Fruit fly (Drosophila melanogaster) whole organism, prepupa: ENCODE data around the gene CG7551.

Source experiments
- Blimp-1 ChIP-seq: fragments of 200-800 bp; sonication (Bioruptor generic); optimal IDR thresholded peaks from 3 replicates; lab custom pipeline; 2017; ENCODE audit warnings: missing biosample characterization, missing genetic modification characterization, mild to moderate bottlenecking, moderate library complexity, missing genetic modification reagents
- CG11294 ChIP-seq: fragments of 200-800 bp; sonication (Bioruptor generic); IDR thresholded peaks from 2 replicates; pipeline ENCODE4 v1.3.6; 2022; ENCODE audit warnings: missing biosample characterization, missing genetic modification characterization
- CG11762 ChIP-seq: fragments of 200-800 bp; sonication (Bioruptor generic); optimal IDR thresholded peaks from 3 replicates; lab custom pipeline; 2016; ENCODE audit warnings: missing biosample characterization, missing genetic modification characterization; ENCODE audit not compliant: insufficient read depth
- CG11902 ChIP-seq: fragments of 200-800 bp; sonication (Bioruptor generic); optimal IDR thresholded peaks from 3 replicates; lab custom pipeline; 2016; ENCODE audit warnings: missing biosample characterization, missing genetic modification characterization
- CG15336 ChIP-seq: fragments of 200-800 bp; sonication (Bioruptor generic); IDR thresholded peaks from 2 replicates; pipeline ENCODE4 v1.3.6; 2022; ENCODE audit warnings: missing biosample characterization, missing genetic modification characterization
- CG16779 ChIP-seq: fragments of 200-800 bp; sonication (Bioruptor generic); optimal IDR thresholded peaks from 3 replicates; lab custom pipeline; 2017; ENCODE audit warnings: missing biosample characterization, mild to moderate bottlenecking, missing genetic modification characterization
- CG3032 ChIP-seq: fragments of 200-800 bp; optimal IDR thresholded peaks from 2 replicates; lab custom pipeline; 2019; ENCODE audit warnings: missing biosample characterization, mild to moderate bottlenecking, missing genetic modification characterization, moderate library complexity
- CG32006 ChIP-seq: fragments of 200-800 bp; sonication (Bioruptor generic); optimal IDR thresholded peaks from 3 replicates; lab custom pipeline; 2017; ENCODE audit warnings: missing biosample characterization, mild to moderate bottlenecking, missing genetic modification characterization
- CG34406 ChIP-seq: fragments of 200-800 bp; sonication (Bioruptor generic); optimal IDR thresholded peaks from 3 replicates; lab custom pipeline; 2016; ENCODE audit warnings: missing biosample characterization, missing genetic modification characterization
- CG3919 ChIP-seq: fragments of 200-800 bp; sonication (Bioruptor generic); optimal IDR thresholded peaks from 3 replicates; lab custom pipeline; 2016; ENCODE audit warnings: missing biosample characterization, missing genetic modification characterization
- CG6163 ChIP-seq: fragments of 200-800 bp; sonication (Bioruptor generic); IDR thresholded peaks from 3 replicates; pipeline ENCODE4 v1.3.6; 2022; ENCODE audit warnings: missing biosample characterization, missing genetic modification characterization
- CG6276 ChIP-seq: fragments of 200-800 bp; sonication (Bioruptor generic); optimal IDR thresholded peaks from 2 replicates; lab custom pipeline; 2017; ENCODE audit warnings: missing biosample characterization, mild to moderate bottlenecking, missing genetic modification characterization
- CG6792 ChIP-seq: fragments of 200-800 bp; sonication (Bioruptor generic); optimal IDR thresholded peaks from 3 replicates; lab custom pipeline; 2016; ENCODE audit warnings: missing biosample characterization, missing genetic modification characterization
- CG6808 ChIP-seq: fragments of 200-800 bp; sonication (Bioruptor generic); optimal IDR thresholded peaks from 3 replicates; lab custom pipeline; 2017; ENCODE audit warnings: missing biosample characterization, missing genetic modification characterization, mild to moderate bottlenecking, moderate library complexity, missing genetic modification reagents
- CG8632 ChIP-seq: fragments of 200-800 bp; sonication (Bioruptor generic); optimal IDR thresholded peaks from 3 replicates; lab custom pipeline; 2016; ENCODE audit warnings: missing biosample characterization, missing genetic modification characterization
- Eip75B ChIP-seq: fragments of 200-800 bp; sonication (Bioruptor generic); optimal IDR thresholded peaks from 3 replicates; lab custom pipeline; 2016; ENCODE audit warnings: missing biosample characterization, missing genetic modification characterization
- Eip78C ChIP-seq: fragments of 200-800 bp; sonication (Bioruptor generic); peaks from one replicate; lab custom pipeline; 2016; ENCODE audit warnings: missing biosample characterization, missing genetic modification characterization
- Eip93F ChIP-seq: fragments of 200-800 bp; sonication (Bioruptor generic); optimal IDR thresholded peaks from 2 replicates; lab custom pipeline; 2016; ENCODE audit warnings: missing biosample characterization, mild to moderate bottlenecking, missing genetic modification characterization
- Gug ChIP-seq: fragments of 200-800 bp; sonication (Bioruptor generic); IDR thresholded peaks from 2 replicates; pipeline ENCODE4 v1.3.6; 2022; ENCODE audit warnings: missing biosample characterization, missing genetic modification characterization
- Hr38 ChIP-seq: sonication (Bioruptor generic); optimal IDR thresholded peaks from 2 replicates; lab custom pipeline; 2016; ENCODE audit warnings: missing biosample characterization, missing genetic modification characterization
- Hr39 ChIP-seq: fragments of 200-800 bp; sonication (Bioruptor generic); optimal IDR thresholded peaks from 2 replicates; lab custom pipeline; 2016; ENCODE audit warnings: missing biosample characterization, missing genetic modification characterization
- Met ChIP-seq: fragments of 200-800 bp; sonication (Bioruptor generic); optimal IDR thresholded peaks from 3 replicates; lab custom pipeline; 2016; ENCODE audit warnings: missing biosample characterization, missing genetic modification characterization
- OdsH ChIP-seq: fragments of 200-800 bp; sonication (Bioruptor generic); optimal IDR thresholded peaks from 3 replicates; lab custom pipeline; 2016; ENCODE audit warnings: missing biosample characterization, missing genetic modification characterization
- Sox102F ChIP-seq: fragments of 200-800 bp; sonication (Bioruptor generic); optimal IDR thresholded peaks from 2 replicates; lab custom pipeline; 2016; ENCODE audit warnings: missing biosample characterization, mild to moderate bottlenecking, missing genetic modification characterization
- Sox15 ChIP-seq: fragments of 200-800 bp; sonication (Bioruptor generic); optimal IDR thresholded peaks from 3 replicates; lab custom pipeline; 2016; ENCODE audit warnings: missing biosample characterization, missing genetic modification characterization
- achi ChIP-seq: fragments of 200-800 bp; sonication (Bioruptor generic); optimal IDR thresholded peaks from 3 replicates; lab custom pipeline; 2016; ENCODE audit warnings: missing biosample characterization, missing genetic modification characterization
- acj6 ChIP-seq: fragments of 200-800 bp; sonication (Bioruptor generic); optimal IDR thresholded peaks from 3 replicates; lab custom pipeline; 2016; ENCODE audit warnings: missing biosample characterization, missing genetic modification characterization
- dsx ChIP-seq: fragments of 200-800 bp; optimal IDR thresholded peaks from 3 replicates; lab custom pipeline; 2019; ENCODE audit warnings: missing biosample characterization, mild to moderate bottlenecking, missing genetic modification characterization, moderate library complexity; ENCODE audit not compliant: poor library complexity, severe bottlenecking
- eg ChIP-seq: fragments of 200-800 bp; sonication (Bioruptor generic); IDR thresholded peaks from 3 replicates; pipeline ENCODE4 v1.3.6; 2022; ENCODE audit warnings: missing biosample characterization, missing genetic modification characterization
- esn ChIP-seq: fragments of 200-800 bp; sonication (Bioruptor generic); optimal IDR thresholded peaks from 2 replicates; lab custom pipeline; 2016; ENCODE audit warnings: missing biosample characterization, mild to moderate bottlenecking, missing genetic modification characterization, moderate library complexity
- fd59A ChIP-seq: fragments of 200-800 bp; sonication (Bioruptor generic); optimal IDR thresholded peaks from 2 replicates; lab custom pipeline; 2017; ENCODE audit warnings: missing biosample characterization, mild to moderate bottlenecking, missing genetic modification characterization, missing genetic modification reagents
- fd85E ChIP-seq: fragments of 200-800 bp; sonication (Bioruptor generic); optimal IDR thresholded peaks from 3 replicates; lab custom pipeline; 2016; ENCODE audit warnings: missing biosample characterization, missing genetic modification characterization
- fkh ChIP-seq: fragments of 200-800 bp; sonication (Bioruptor generic); optimal IDR thresholded peaks from 3 replicates; lab custom pipeline; 2017; ENCODE audit warnings: missing biosample characterization, mild to moderate bottlenecking, missing genetic modification characterization, moderate library complexity
- lz ChIP-seq: fragments of 200-800 bp; sonication (Bioruptor generic); optimal IDR thresholded peaks from 3 replicates; lab custom pipeline; 2016; ENCODE audit warnings: missing biosample characterization, missing genetic modification characterization
- net ChIP-seq: fragments of 200-800 bp; sonication (Bioruptor generic); optimal IDR thresholded peaks from 3 replicates; lab custom pipeline; 2016; ENCODE audit warnings: missing biosample characterization, missing genetic modification characterization
- pdm3 ChIP-seq: fragments of 200-800 bp; sonication (Bioruptor generic); optimal IDR thresholded peaks from 3 replicates; lab custom pipeline; 2016; ENCODE audit warnings: missing biosample characterization, missing genetic modification characterization
- spab ChIP-seq: fragments of 200-800 bp; sonication (Bioruptor generic); optimal IDR thresholded peaks from 2 replicates; lab custom pipeline; 2017; ENCODE audit warnings: missing biosample characterization, mild to moderate bottlenecking, missing genetic modification characterization, missing genetic modification reagents
- ss ChIP-seq, 2 experiments: fragments of 200-800 bp; sonication (Bioruptor generic); optimal IDR thresholded peaks; 2 replicates in 1 of 2; 3 replicates in 1 of 2; lab custom pipeline; 2017 to 2018; ENCODE audit warnings: mild to moderate bottlenecking in 2 of 2, missing biosample characterization in 2 of 2, missing genetic modification characterization in 2 of 2, moderate library complexity in 1 of 2
- svp ChIP-seq: fragments of 200-800 bp; sonication (Bioruptor generic); peaks from one replicate; lab custom pipeline; 2016; ENCODE audit warnings: missing biosample characterization, missing genetic modification characterization
- topi ChIP-seq: fragments of 200-800 bp; sonication (Bioruptor generic); optimal IDR thresholded peaks from 3 replicates; lab custom pipeline; 2016; ENCODE audit warnings: missing biosample characterization, missing genetic modification characterization

The CG7551 gene

dm6 chr3L:11418041-11418674 is 40.1 kb upstream of the CG7551 start (continued):
- no peak for TF ChIP-seq Hr38 (GFP tag; lab: Kevin White, UChicago)
- no peak for TF ChIP-seq CG11762
- TF ChIP-seq Gug (GFP tag; lab: Robert Waterston, UW) = peak; percentile 25; the same call in 1 of the 2 replicates
- no peak for TF ChIP-seq topi (GFP tag; lab: Kevin White, UChicago)
- peak; percentile 35 for TF ChIP-seq CG32006 (GFP tag; lab: Kevin White, UChicago)
- no peak for TF ChIP-seq CG8632 (GFP tag; lab: Kevin White, UChicago)
- no peak for TF ChIP-seq CG11902
- TF ChIP-seq eg (GFP tag; lab: Robert Waterston, UW) = peak; percentile 63; the same call in 2 of the 3 replicates
- TF ChIP-seq, all 60 proteins: peak for 20

- TF ChIP-seq Eip78C (GFP tag; lab: Kevin White, UChicago) = peak; percentile 44
- no peak for TF ChIP-seq fd85E (GFP tag; lab: Kevin White, UChicago)
- peak; percentile 63 for TF ChIP-seq fkh
- TF ChIP-seq CG6163 = 0 out of 3 replicates have a peak, but pooled peaks have one; percentile 5
Observed at dm6 chr3L:11419344-11419743, 38.9 kb upstream of the CG7551 start.

dm6 chr3L:11420976-11421375 is 37.3 kb upstream of the CG7551 start:
- TF ChIP-seq esn (GFP tag; lab: Kevin White, UChicago) = no peak
- TF ChIP-seq eg (GFP tag; lab: Robert Waterston, UW) = no peak
- TF ChIP-seq fd59A (GFP tag; lab: Kevin White, UChicago) = no peak
- TF ChIP-seq dsx (GFP tag; lab: Kevin White, UChicago) = no peak
- no peak for TF ChIP-seq Sox15 (GFP tag; lab: Kevin White, UChicago)
- no peak for TF ChIP-seq CG6276
- no peak for TF ChIP-seq CG8632 (GFP tag; lab: Kevin White, UChicago)
- TF ChIP-seq CG15336 (GFP tag; lab: Robert Waterston, UW) = no peak
- no peak for TF ChIP-seq ss (GFP tag; optimal IDR thresholded peaks at IDR 0.05; lab: Kevin White, UChicago)
- TF ChIP-seq CG3919 (GFP tag; lab: Kevin White, UChicago) = no peak
- no peak for TF ChIP-seq CG34406
- no peak for TF ChIP-seq topi (GFP tag; lab: Kevin White, UChicago)
- TF ChIP-seq CG6808 (GFP tag; lab: Kevin White, UChicago) = no peak
- TF ChIP-seq Eip93F (GFP tag; lab: Kevin White, UChicago) = no peak
- TF ChIP-seq Eip78C (GFP tag; lab: Kevin White, UChicago) = no peak
- TF ChIP-seq Eip75B (GFP tag; lab: Kevin White, UChicago) = no peak
- TF ChIP-seq lz (GFP tag; lab: Kevin White, UChicago) = no peak
- no peak for TF ChIP-seq acj6 (GFP tag; lab: Kevin White, UChicago)
- TF ChIP-seq CG16779 = no peak

- TF ChIP-seq Hr38 (GFP tag; lab: Kevin White, UChicago) = no peak
- no peak for TF ChIP-seq CG3032
- TF ChIP-seq, all 60 proteins: peak for 0
Observed at dm6 chr3L:11421905-11422304, 36.4 kb upstream of the CG7551 start.

- peak; percentile 31 for TF ChIP-seq lz (GFP tag; lab: Kevin White, UChicago)
- peak; percentile 57 for TF ChIP-seq Eip78C (GFP tag; lab: Kevin White, UChicago)
- TF ChIP-seq Met (GFP tag; lab: Kevin White, UChicago) = peak; percentile 53
- TF ChIP-seq achi (GFP tag; lab: Kevin White, UChicago) = no peak
- TF ChIP-seq Hr39 (GFP tag; lab: Kevin White, UChicago) = peak; percentile 26
- TF ChIP-seq net (GFP tag; lab: Kevin White, UChicago) = no peak
- TF ChIP-seq CG3919 (GFP tag; lab: Kevin White, UChicago) = no peak
- peak; percentile 11 for TF ChIP-seq CG34406
- TF ChIP-seq Blimp-1 (GFP tag; lab: Kevin White, UChicago) = no peak
- no peak for TF ChIP-seq CG6276
- no peak for TF ChIP-seq CG11294 (GFP tag; lab: Robert Waterston, UW)
- TF ChIP-seq CG3032 = peak; percentile 0
- no peak for TF ChIP-seq pdm3 (GFP tag; lab: Kevin White, UChicago)
- TF ChIP-seq OdsH (GFP tag; lab: Kevin White, UChicago) = peak; percentile 2
- TF ChIP-seq CG15336 (GFP tag; lab: Robert Waterston, UW) = no peak
- TF ChIP-seq dsx (GFP tag; lab: Kevin White, UChicago) = no peak
- TF ChIP-seq ss (GFP tag; optimal IDR thresholded peaks at IDR 0.05; lab: Kevin White, UChicago) = peak in 1 of 2 experiments; percentile 9
- TF ChIP-seq fd59A (GFP tag; lab: Kevin White, UChicago) = peak; percentile 4
- TF ChIP-seq CG6792 (GFP tag; lab: Kevin White, UChicago) = peak; percentile 17
- peak; percentile 27 for TF ChIP-seq svp
- peak; percentile 17 for TF ChIP-seq spab (GFP tag; lab: Kevin White, UChicago)
- TF ChIP-seq CG6808 (GFP tag; lab: Kevin White, UChicago) = peak; percentile 21
- TF ChIP-seq CG32006 (GFP tag; lab: Kevin White, UChicago) = peak; percentile 26
- TF ChIP-seq Eip75B (GFP tag; lab: Kevin White, UChicago) = peak; percentile 5
- TF ChIP-seq acj6 (GFP tag; lab: Kevin White, UChicago) = peak; percentile 25
- TF ChIP-seq Sox102F = peak; percentile 12
- no peak for TF ChIP-seq Sox15 (GFP tag; lab: Kevin White, UChicago)
Observed at dm6 chr3L:11422338-11422802, 35.9 kb upstream of the CG7551 start.
